Worm (Caenorhabditis elegans) whole organism, late embryonic: Measurements from ENCODE around the gene F44E2.10.

ENCODE experiments used
- elt-2 ChIP-seq: sonication (generic microtip); optimal IDR thresholded peaks from 2 replicates; lab custom pipeline; 2016; ENCODE audit warnings: missing genetic modification reagents, missing genetic modification characterization, missing compliant biosample characterization
- fax-1 ChIP-seq: sonication (generic microtip); optimal IDR thresholded peaks from 2 replicates; lab custom pipeline; 2016; ENCODE audit warnings: missing genotype, missing genetic modification characterization, missing compliant biosample characterization
- pag-3 ChIP-seq: sonication (generic microtip); optimal IDR thresholded peaks from 2 replicates; lab custom pipeline; 2016; ENCODE audit warnings: missing compliant biosample characterization, missing genetic modification characterization, borderline replicate concordance
- pros-1 ChIP-seq: fragments of 150-350 bp; optimal IDR thresholded peaks from 2 replicates; lab custom pipeline; 2014; ENCODE audit warnings: missing biosample characterization, missing genetic modification reagents, missing genetic modification characterization

DNA sequence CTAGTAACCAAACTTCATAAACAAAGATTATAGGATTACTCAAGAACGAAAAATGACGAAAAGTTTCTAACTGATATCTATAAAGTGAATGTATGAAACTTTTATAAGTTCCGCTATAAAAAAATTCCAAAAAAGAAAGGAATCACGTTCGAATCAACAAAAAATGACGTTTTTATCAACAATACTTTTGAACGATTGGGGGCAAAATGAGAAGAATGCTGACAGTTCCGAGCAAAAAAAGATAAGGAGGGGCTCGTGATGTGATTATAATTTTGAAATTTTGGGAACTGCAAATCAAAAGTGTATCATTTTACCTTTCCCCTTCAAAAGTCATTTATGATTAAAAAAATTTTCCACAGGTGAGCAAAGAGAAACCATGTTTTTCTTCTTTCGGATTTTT lies 48.1 kb upstream of the F44E2.10 start:
- TF ChIP-seq elt-2 (tag; lab: Kevin White, UChicago) (no peak), pag-3 (tag; lab: Kevin White, UChicago) (no peak), pros-1 (tag; lab: Kevin White, UChicago) (no peak), fax-1 (tag; lab: Kevin White, UChicago) (no peak)
